Fruit fly (Drosophila melanogaster) whole organism, embryonic: ENCODE results near the gene IntS14.
A peak's percentile ranks its signal among the peaks of the same experiment; 100 is the strongest.

Experiments
- Atf-2 ChIP-seq: fragments of 200-800 bp; sonication (Bioruptor generic); optimal IDR thresholded peaks from 2 replicates; lab custom pipeline; 2016; ENCODE audit warnings: missing biosample characterization, missing genetic modification characterization
- Awh ChIP-seq: fragments of 200-800 bp; sonication (Bioruptor generic); IDR thresholded peaks from 2 replicates; pipeline ENCODE4, ENCODE4 v1.3.6; 2022; ENCODE audit warnings: missing biosample characterization, missing genetic modification characterization
- BtbVII ChIP-seq: fragments of 200-800 bp; sonication (Bioruptor generic); optimal IDR thresholded peaks from 3 replicates; lab custom pipeline; 2017; ENCODE audit warnings: missing biosample characterization, mild to moderate bottlenecking, missing genetic modification characterization
- CG12299 ChIP-seq: fragments of 200-800 bp; sonication (Bioruptor generic); optimal IDR thresholded peaks from 2 replicates; lab custom pipeline; 2018; ENCODE audit warnings: missing biosample characterization, mild to moderate bottlenecking, missing genetic modification characterization
- CG13296 ChIP-seq: fragments of 200-800 bp; sonication (Bioruptor generic); optimal IDR thresholded peaks from 3 replicates; lab custom pipeline; 2018; ENCODE audit warnings: missing biosample characterization, mild to moderate bottlenecking, missing genetic modification characterization
- CG13424 ChIP-seq: fragments of 200-800 bp; sonication (Bioruptor generic); optimal IDR thresholded peaks from 2 replicates; lab custom pipeline; 2019; ENCODE audit warnings: missing biosample characterization, mild to moderate bottlenecking, missing genetic modification characterization, moderate library complexity
- CG15514 ChIP-seq: fragments of 200-800 bp; sonication (Bioruptor generic); optimal IDR thresholded peaks from 3 replicates; lab custom pipeline; 2017; ENCODE audit warnings: missing biosample characterization, missing genetic modification characterization, mild to moderate bottlenecking, moderate library complexity, missing genetic modification reagents
- CG16779 ChIP-seq: fragments of 200-800 bp; sonication (Bioruptor generic); IDR thresholded peaks from 2 replicates; pipeline ENCODE4 v1.3.6; 2022; ENCODE audit warnings: missing biosample characterization, missing genetic modification characterization
- CG16815 ChIP-seq: fragments of 200-800 bp; sonication (Bioruptor generic); optimal IDR thresholded peaks from 3 replicates; lab custom pipeline; 2017; ENCODE audit warnings: missing biosample characterization, mild to moderate bottlenecking, missing genetic modification characterization
- CG18011 ChIP-seq: fragments of 200-800 bp; sonication (Bioruptor generic); optimal IDR thresholded peaks from 2 replicates; lab custom pipeline; 2017; ENCODE audit warnings: missing biosample characterization, missing genetic modification characterization, mild to moderate bottlenecking, moderate library complexity, missing genotype
- CG18619 ChIP-seq: fragments of 200-800 bp; sonication (Bioruptor generic); optimal IDR thresholded peaks from 3 replicates; lab custom pipeline; 2017; ENCODE audit warnings: missing biosample characterization, mild to moderate bottlenecking, missing genetic modification characterization
- CG2116 ChIP-seq: fragments of 200-800 bp; sonication (Bioruptor generic); optimal IDR thresholded peaks from 3 replicates; lab custom pipeline; 2018; ENCODE audit warnings: missing biosample characterization, mild to moderate bottlenecking, missing genetic modification characterization
- CG32772 ChIP-seq: fragments of 200-800 bp; sonication (Bioruptor generic); IDR thresholded peaks from 2 replicates; pipeline ENCODE4 v1.3.6; 2022; ENCODE audit warnings: missing biosample characterization, missing genetic modification characterization
- CG33213 ChIP-seq: fragments of 200-800 bp; sonication (Bioruptor generic); optimal IDR thresholded peaks from 3 replicates; lab custom pipeline; 2016; ENCODE audit warnings: missing biosample characterization, missing genetic modification characterization
- CG3995 ChIP-seq: fragments of 200-800 bp; sonication (Bioruptor generic); optimal IDR thresholded peaks from 3 replicates; lab custom pipeline; 2016; ENCODE audit warnings: missing biosample characterization, missing genetic modification characterization
- CG6765 ChIP-seq: fragments of 200-800 bp; sonication (Bioruptor generic); optimal IDR thresholded peaks from 3 replicates; lab custom pipeline; 2017; ENCODE audit warnings: missing biosample characterization, mild to moderate bottlenecking, missing genetic modification characterization
- CG6813 ChIP-seq: fragments of 200-800 bp; sonication (Bioruptor generic); optimal IDR thresholded peaks from 2 replicates; lab custom pipeline; 2017; ENCODE audit warnings: missing biosample characterization, missing genetic modification characterization, mild to moderate bottlenecking, moderate library complexity, missing genetic modification reagents
- CG6854 ChIP-seq: fragments of 200-800 bp; sonication (Bioruptor generic); optimal IDR thresholded peaks from 3 replicates; lab custom pipeline; 2017; ENCODE audit warnings: missing biosample characterization, mild to moderate bottlenecking, missing genetic modification characterization
- CG8359 ChIP-seq: fragments of 200-800 bp; sonication (Bioruptor generic); optimal IDR thresholded peaks from 2 replicates; lab custom pipeline; 2017; ENCODE audit warnings: missing biosample characterization, mild to moderate bottlenecking, missing genetic modification characterization, borderline replicate concordance
- CG9215 ChIP-seq: fragments of 200-800 bp; sonication (Bioruptor generic); IDR thresholded peaks from 2 replicates; pipeline ENCODE4 v1.3.6; 2022; ENCODE audit warnings: missing biosample characterization, missing genetic modification characterization
- CG9609 ChIP-seq: fragments of 200-800 bp; sonication (Bioruptor generic); optimal IDR thresholded peaks from 3 replicates; lab custom pipeline; 2016; ENCODE audit warnings: missing biosample characterization, missing genetic modification characterization
- Camta ChIP-seq: fragments of 200-800 bp; sonication (Bioruptor generic); optimal IDR thresholded peaks from 2 replicates; lab custom pipeline; 2016; ENCODE audit warnings: missing biosample characterization, missing genetic modification characterization
- CoRest ChIP-seq: fragments of 200-800 bp; sonication (Bioruptor generic); optimal IDR thresholded peaks from 3 replicates; lab custom pipeline; 2018; ENCODE audit warnings: missing biosample characterization, mild to moderate bottlenecking, missing genetic modification characterization, moderate library complexity
- Dad ChIP-seq: fragments of 200-800 bp; sonication (Bioruptor generic); optimal IDR thresholded peaks from 3 replicates; lab custom pipeline; 2016; ENCODE audit warnings: missing biosample characterization, missing genetic modification characterization
- Dp ChIP-seq: fragments of 200-800 bp; sonication (Bioruptor generic); optimal IDR thresholded peaks from 2 replicates; lab custom pipeline; 2018; ENCODE audit warnings: missing biosample characterization, mild to moderate bottlenecking, missing genetic modification characterization, moderate library complexity
- HLHmδ ChIP-seq: fragments of 200-800 bp; sonication (Bioruptor generic); optimal IDR thresholded peaks from 2 replicates; lab custom pipeline; 2018; ENCODE audit warnings: missing biosample characterization, mild to moderate bottlenecking, missing genetic modification characterization, moderate library complexity
- Hand ChIP-seq: fragments of 200-800 bp; sonication (Bioruptor generic); optimal IDR thresholded peaks from 2 replicates; lab custom pipeline; 2017; ENCODE audit warnings: mild to moderate bottlenecking, missing biosample characterization, missing genetic modification reagents, missing genetic modification characterization
- Hmr ChIP-seq: fragments of 200-800 bp; sonication (Bioruptor generic); optimal IDR thresholded peaks from 3 replicates; lab custom pipeline; 2017; ENCODE audit warnings: mild to moderate bottlenecking, missing biosample characterization, missing genetic modification reagents, missing genetic modification characterization
- Hr39 ChIP-seq: fragments of >200 bp; optimal IDR thresholded peaks from 2 replicates; lab custom pipeline; 2017
- Max ChIP-seq: fragments of 200-800 bp; sonication (Bioruptor generic); optimal IDR thresholded peaks from 2 replicates; lab custom pipeline; 2016; ENCODE audit warnings: missing biosample characterization, mild to moderate bottlenecking, missing genetic modification characterization
- Nf-YC ChIP-seq: fragments of 200-800 bp; optimal IDR thresholded peaks from 3 replicates; lab custom pipeline; 2019; ENCODE audit warnings: missing biosample characterization, mild to moderate bottlenecking, missing genetic modification characterization, moderate library complexity
- Sin3A ChIP-seq: fragments of >200 bp; optimal IDR thresholded peaks from 2 replicates; lab custom pipeline; 2018
- Vsx1 ChIP-seq: fragments of 200-800 bp; sonication (Bioruptor generic); optimal IDR thresholded peaks from 2 replicates; lab custom pipeline; 2017; ENCODE audit warnings: missing biosample characterization, mild to moderate bottlenecking, missing genetic modification characterization, missing genetic modification reagents
- ap ChIP-seq: fragments of 200-800 bp; sonication (Bioruptor generic); IDR thresholded peaks from 2 replicates; pipeline ENCODE4 v1.3.6; 2022; ENCODE audit warnings: missing biosample characterization, missing genetic modification characterization
- ara ChIP-seq: fragments of 200-800 bp; sonication (Bioruptor generic); IDR thresholded peaks from 2 replicates; pipeline ENCODE4 v1.3.6; 2022; ENCODE audit warnings: missing biosample characterization, missing genetic modification characterization
- bab2 ChIP-seq: fragments of 200-800 bp; sonication (Bioruptor generic); optimal IDR thresholded peaks from 2 replicates; lab custom pipeline; 2016; ENCODE audit warnings: missing biosample characterization, missing genetic modification characterization
- chif ChIP-seq, 2 experiments: fragments of 200-800 bp; sonication (Bioruptor generic); optimal IDR thresholded peaks; 3 replicates each; lab custom pipeline; 2016; ENCODE audit warnings: missing biosample characterization in 2 of 2, missing genetic modification characterization in 2 of 2
- chn ChIP-seq: fragments of 200-800 bp; sonication (Bioruptor generic); optimal IDR thresholded peaks from 2 replicates; lab custom pipeline; 2016; ENCODE audit warnings: missing biosample characterization, missing genetic modification characterization
- crc ChIP-seq: fragments of 200-800 bp; sonication (Bioruptor generic); optimal IDR thresholded peaks from 2 replicates; lab custom pipeline; 2016; ENCODE audit warnings: missing biosample characterization, missing genetic modification characterization
- cwo ChIP-seq: fragments of 200-800 bp; sonication (Bioruptor generic); optimal IDR thresholded peaks from 3 replicates; lab custom pipeline; 2017; ENCODE audit warnings: missing biosample characterization, missing genetic modification characterization, mild to moderate bottlenecking, moderate library complexity, missing genetic modification reagents
- dpn ChIP-seq, 2 experiments: fragments of 200-800 bp; sonication (Bioruptor generic); optimal IDR thresholded peaks; 3 replicates each; lab custom pipeline; 2016; ENCODE audit warnings: missing biosample characterization in 2 of 2, missing genetic modification characterization in 2 of 2
- gcm ChIP-seq: fragments of 200-800 bp; sonication (Bioruptor generic); optimal IDR thresholded peaks from 2 replicates; lab custom pipeline; 2019; ENCODE audit warnings: missing biosample characterization, mild to moderate bottlenecking, missing genetic modification characterization, moderate library complexity
- her ChIP-seq: fragments of 200-800 bp; sonication (Bioruptor generic); optimal IDR thresholded peaks from 2 replicates; lab custom pipeline; 2016; ENCODE audit warnings: missing biosample characterization, missing genetic modification characterization
- insv ChIP-seq, 2 experiments: fragments of 200-800 bp; sonication (Bioruptor generic); optimal IDR thresholded peaks; 3 replicates each; lab custom pipeline; 2016 to 2018; ENCODE audit warnings: missing biosample characterization in 2 of 2, missing genetic modification characterization in 2 of 2
- jumu ChIP-seq: fragments of 200-800 bp; sonication (Bioruptor generic); optimal IDR thresholded peaks from 3 replicates; lab custom pipeline; 2016; ENCODE audit warnings: missing biosample characterization, missing genetic modification characterization
- mirr ChIP-seq: fragments of 200-800 bp; sonication (Bioruptor generic); optimal IDR thresholded peaks from 3 replicates; lab custom pipeline; 2018; ENCODE audit warnings: missing biosample characterization, mild to moderate bottlenecking, missing genetic modification characterization
- org-1 ChIP-seq: fragments of 200-800 bp; sonication (Bioruptor generic); optimal IDR thresholded peaks from 2 replicates; lab custom pipeline; 2017; ENCODE audit warnings: missing biosample characterization, missing genetic modification characterization
- slou ChIP-seq: fragments of 200-800 bp; sonication (Bioruptor generic); optimal IDR thresholded peaks from 3 replicates; lab custom pipeline; 2016; ENCODE audit warnings: missing biosample characterization, missing genetic modification characterization
- sr ChIP-seq: fragments of 200-800 bp; sonication (Bioruptor generic); IDR thresholded peaks from 3 replicates; pipeline ENCODE4 v1.3.6; 2022; ENCODE audit warnings: missing biosample characterization, missing genetic modification characterization
- unpg ChIP-seq: fragments of 200-800 bp; sonication (Bioruptor generic); optimal IDR thresholded peaks from 3 replicates; lab custom pipeline; 2018; ENCODE audit warnings: missing biosample characterization, mild to moderate bottlenecking, missing genetic modification characterization, moderate library complexity
- z ChIP-seq: fragments of 200-800 bp; sonication (Bioruptor generic); IDR thresholded peaks from 3 replicates; pipeline ENCODE4 v1.3.6; 2022; ENCODE audit warnings: missing biosample characterization, missing genetic modification characterization

Gene IntS14

dm6 chr2L:1169867-1170415, 5.7 kb downstream of the IntS14 start, which contains the start of the genes CG31922 and Plap (continued):
- TF ChIP-seq CG9215 (peak; percentile 78), gcm (GFP tag; lab: Kevin White, UChicago) (peak; percentile 36), CG12299 (tag; lab: Kevin White, UChicago) (peak; percentile 53), CG32772 (no peak), CG6765 (GFP tag; lab: Kevin White, UChicago) (no peak), CG3995 (GFP tag; lab: Kevin White, UChicago) (peak; percentile 64), CG13296 (GFP tag; lab: Kevin White, UChicago) (peak; percentile 49), slou (peak; percentile 68), ara (no peak), sr (no peak), Nf-YC (tag; lab: Kevin White, UChicago) (peak; percentile 72), chn (peak; percentile 72), CG16815 (GFP tag; lab: Kevin White, UChicago) (peak; percentile 48), CG16779 (GFP tag; lab: Robert Waterston, UW) (no peak), CG8359 (GFP tag; lab: Kevin White, UChicago) (no peak), org-1 (GFP tag; lab: Kevin White, UChicago) (no peak), CG13424 (peak; percentile 76), z (GFP tag; lab: Robert Waterston, UW) (no peak), Sin3A (lab: Kevin White, UChicago) (peak; percentile 74), Max (GFP tag; lab: Kevin White, UChicago) (peak; percentile 76), CG33213 (GFP tag; lab: Kevin White, UChicago) (peak; percentile 57), CG18619 (GFP tag; lab: Kevin White, UChicago) (peak; percentile 66), Hand (GFP tag; lab: Kevin White, UChicago) (no peak), CG15514 (GFP tag; lab: Kevin White, UChicago) (peak; percentile 83), Vsx1 (GFP tag; lab: Kevin White, UChicago) (no peak), BtbVII (GFP tag; lab: Kevin White, UChicago) (no peak), Awh (GFP tag; lab: Robert Waterston, UW) (peak; percentile 42; the same call in 1 of the 2 replicates), bab2 (GFP tag; lab: Kevin White, UChicago) (peak; percentile 64), cwo (GFP tag; lab: Kevin White, UChicago) (peak; percentile 6), CG9609 (GFP tag; lab: Kevin White, UChicago) (peak; percentile 27), Hmr (GFP tag; lab: Kevin White, UChicago) (no peak), Hr39 (lab: Kevin White, UChicago) (no peak), CG18011 (GFP tag; lab: Kevin White, UChicago) (peak; percentile 53), CG6854 (no peak), CG6813 (GFP tag; lab: Kevin White, UChicago) (no peak), CoRest (tag; lab: Kevin White, UChicago) (peak; percentile 87), chif (GFP tag; optimal IDR thresholded peaks at IDR 0.05; lab: Kevin White, UChicago) (peak; percentile 34 to 53), insv (GFP tag; optimal IDR thresholded peaks at IDR 0.05; lab: Kevin White, UChicago) (peak in 1 of 2 experiments; percentile 35), jumu (peak; percentile 39), Camta (peak; percentile 51), CG2116 (GFP tag; lab: Kevin White, UChicago) (peak; percentile 74), mirr (GFP tag; lab: Kevin White, UChicago) (no peak), her (GFP tag; lab: Kevin White, UChicago) (peak; percentile 9), unpg (peak; percentile 61), crc (GFP tag; lab: Kevin White, UChicago) (peak; percentile 32), ap (GFP tag; lab: Robert Waterston, UW) (0 out of 2 replicates have a peak, but pooled peaks have one; percentile 4), dpn (GFP tag; optimal IDR thresholded peaks at IDR 0.05; lab: Kevin White, UChicago) (peak; percentile 71 to 79), Dad (GFP tag; lab: Kevin White, UChicago) (peak; percentile 60), HLHmδ (no peak), Dp (peak; percentile 38), Atf-2 (peak; percentile 32)
